Comparison of ENCODE assay signal across 5 worm cellular contexts in genomic region chrIV:10188505-10188904, ce11.
A peak's percentile ranks its signal among the peaks of the same experiment; 100 is the strongest.
TF ChIP-seq lines count a peak whose summit lies in the region.

No protein-coding gene starts in this region.

TF ChIP-seq in whole organism, L1 larva, 84 proteins besides CTCF, POLR2A, EP300 and RAD21:
- TF ChIP-seq tbx-2 (tag; optimal IDR thresholded peaks at IDR 0.05; lab: Kevin White, UChicago) (no peak), C34B4.2 (tag; optimal IDR thresholded peaks at IDR 0.05; lab: Kevin White, UChicago) (no peak), fkh-10 (GFP tag; optimal IDR thresholded peaks at IDR 0.05; lab: Kevin White, UChicago) (peak; percentile 63), ceh-90 (tag; optimal IDR thresholded peaks at IDR 0.05; lab: Kevin White, UChicago) (no peak), zag-1 (tag; optimal IDR thresholded peaks at IDR 0.05; lab: Kevin White, UChicago) (no peak)

TF ChIP-seq in whole organism, L3 larva, 47 proteins besides CTCF, POLR2A, EP300 and RAD21:
- TF ChIP-seq fkh-10 (GFP tag; optimal IDR thresholded peaks at IDR 0.05; lab: Kevin White, UChicago), result peak; percentile 62
- no peak for TF ChIP-seq elt-2 (tag; optimal IDR thresholded peaks at IDR 0.05; lab: Kevin White, UChicago)
- no peak for TF ChIP-seq ztf-4 (tag; optimal IDR thresholded peaks at IDR 0.05; lab: Kevin White, UChicago)

TF ChIP-seq in whole organism, L4 larva, 104 proteins besides CTCF, POLR2A, EP300 and RAD21:
- TF ChIP-seq mdt-29 (GFP tag; IDR thresholded peaks at IDR 0.05; lab: Robert Waterston, UW) (no peak), ztf-11 (tag; optimal IDR thresholded peaks at IDR 0.05; lab: Kevin White, UChicago) (no peak), aly-2 (tag; optimal IDR thresholded peaks at IDR 0.05; lab: Kevin White, UChicago) (no peak), zip-11 (GFP tag; IDR thresholded peaks at IDR 0.05; lab: Robert Waterston, UW) (no peak), fkh-10 (GFP tag; optimal IDR thresholded peaks at IDR 0.05; lab: Kevin White, UChicago) (peak; percentile 44)

TF ChIP-seq in whole organism, late embryonic, 69 proteins besides CTCF, POLR2A, EP300 and RAD21:
- TF ChIP-seq pha-2 (tag; optimal IDR thresholded peaks at IDR 0.05; lab: Kevin White, UChicago) (no peak), unc-42 (tag; optimal IDR thresholded peaks at IDR 0.05; lab: Kevin White, UChicago) (peak; percentile 34)
TF ChIP-seq in whole organism, late embryonic: peak in this region for 1.

TF ChIP-seq in whole organism, mixed stage, embryonic, 35 proteins besides CTCF, POLR2A, EP300 and RAD21:
- TF ChIP-seq ces-1 (GFP tag; optimal IDR thresholded peaks at IDR 0.05; lab: Kevin White, UChicago), result peak; percentile 87
- no peak for TF ChIP-seq blmp-1 (tag; optimal IDR thresholded peaks at IDR 0.05; lab: Kevin White, UChicago)
TF ChIP-seq in whole organism, mixed stage, embryonic: peak in this region for 1.

Comparison
In these comparisons a context has a peak if more than half of its experiments do, and no peak if none do; other contexts are left out.
1. Of the 29 proteins assayed by ChIP-seq in both whole organism, L4 larva and whole organism, L1 larva: peak only in whole organism, L4 larva: none; only in whole organism, L1 larva: none; in both: fkh-10; in neither: 28.